Fruit fly (Drosophila melanogaster) whole organism, embryonic: Measurements from ENCODE around the gene sgll.

ENCODE experiments used
- Awh ChIP-seq: fragments of 200-800 bp; sonication (Bioruptor generic); IDR thresholded peaks from 2 replicates; pipeline ENCODE4, ENCODE4 v1.3.6; 2022; ENCODE audit warnings: missing biosample characterization, missing genetic modification characterization
- B-H1 ChIP-seq: fragments of 200-800 bp; sonication (Bioruptor generic); IDR thresholded peaks from 3 replicates; pipeline ENCODE4 v1.3.6; 2022; ENCODE audit warnings: missing biosample characterization, missing genetic modification characterization
- CG10543 ChIP-seq: fragments of 200-800 bp; sonication (Bioruptor generic); optimal IDR thresholded peaks from 3 replicates; lab custom pipeline; 2017; ENCODE audit warnings: missing biosample characterization, mild to moderate bottlenecking, missing genetic modification characterization, moderate library complexity
- CG11504 ChIP-seq: fragments of 200-800 bp; sonication (Bioruptor generic); optimal IDR thresholded peaks from 3 replicates; lab custom pipeline; 2019; ENCODE audit warnings: missing biosample characterization, mild to moderate bottlenecking, missing genetic modification characterization, moderate library complexity
- CG1233 ChIP-seq: fragments of 200-800 bp; sonication (Bioruptor generic); optimal IDR thresholded peaks from 4 replicates; lab custom pipeline; 2018; ENCODE audit warnings: missing biosample characterization, mild to moderate bottlenecking, missing genetic modification characterization
- CG14441 ChIP-seq: fragments of 200-800 bp; sonication (Bioruptor generic); IDR thresholded peaks from 2 replicates; pipeline ENCODE4 v1.3.6; 2022; ENCODE audit warnings: missing biosample characterization, missing genetic modification characterization
- CG15514 ChIP-seq: fragments of 200-800 bp; sonication (Bioruptor generic); optimal IDR thresholded peaks from 3 replicates; lab custom pipeline; 2017; ENCODE audit warnings: missing biosample characterization, missing genetic modification characterization, mild to moderate bottlenecking, moderate library complexity, missing genetic modification reagents
- CG1602 ChIP-seq: fragments of 200-800 bp; sonication (Bioruptor generic); optimal IDR thresholded peaks from 3 replicates; lab custom pipeline; 2016; ENCODE audit warnings: missing biosample characterization, missing genetic modification characterization
- CG18619 ChIP-seq: fragments of 200-800 bp; sonication (Bioruptor generic); optimal IDR thresholded peaks from 3 replicates; lab custom pipeline; 2017; ENCODE audit warnings: missing biosample characterization, mild to moderate bottlenecking, missing genetic modification characterization
- CG32767 ChIP-seq: fragments of 200-800 bp; sonication (Bioruptor generic); IDR thresholded peaks from 2 replicates; pipeline ENCODE4 v1.3.6; 2022; ENCODE audit warnings: missing biosample characterization, missing genetic modification characterization
- CG34224 ChIP-seq: fragments of 200-800 bp; sonication (Bioruptor generic); IDR thresholded peaks from 3 replicates; pipeline ENCODE4 v1.3.6; 2022; ENCODE audit warnings: missing biosample characterization, missing genetic modification characterization; ENCODE audit not compliant: partially characterized antibody
- CG4424 ChIP-seq: fragments of 200-800 bp; sonication (Bioruptor generic); optimal IDR thresholded peaks from 3 replicates; lab custom pipeline; 2016; ENCODE audit warnings: missing biosample characterization, missing genetic modification characterization
- CG6254 ChIP-seq: fragments of 200-800 bp; sonication (Bioruptor generic); optimal IDR thresholded peaks from 3 replicates; lab custom pipeline; 2017; ENCODE audit warnings: mild to moderate bottlenecking, missing biosample characterization, missing genetic modification reagents, missing genetic modification characterization
- CG6765 ChIP-seq: fragments of 200-800 bp; sonication (Bioruptor generic); optimal IDR thresholded peaks from 3 replicates; lab custom pipeline; 2017; ENCODE audit warnings: missing biosample characterization, mild to moderate bottlenecking, missing genetic modification characterization
- CG7745 ChIP-seq: fragments of 200-800 bp; sonication (Bioruptor generic); optimal IDR thresholded peaks from 2 replicates; lab custom pipeline; 2018; ENCODE audit warnings: missing biosample characterization, mild to moderate bottlenecking, missing genetic modification characterization, moderate library complexity
- CG7786 ChIP-seq: fragments of 200-800 bp; sonication (Bioruptor generic); optimal IDR thresholded peaks from 2 replicates; lab custom pipeline; 2016; ENCODE audit warnings: missing biosample characterization, missing genetic modification characterization
- CG9727 ChIP-seq: fragments of 200-800 bp; sonication (Bioruptor generic); optimal IDR thresholded peaks from 3 replicates; lab custom pipeline; 2017; ENCODE audit warnings: missing biosample characterization, mild to moderate bottlenecking, missing genetic modification characterization
- CTCF ChIP-seq: fragments of 200-800 bp; sonication (Bioruptor generic); optimal IDR thresholded peaks from 2 replicates; lab custom pipeline; 2017; ENCODE audit warnings: missing biosample characterization, mild to moderate bottlenecking, missing genetic modification characterization, moderate library complexity
- Dbx ChIP-seq: fragments of 200-800 bp; sonication (Bioruptor generic); IDR thresholded peaks from 3 replicates; pipeline ENCODE4 v1.3.6; 2022; ENCODE audit warnings: missing biosample characterization, missing genetic modification characterization
- Ets65A ChIP-seq: fragments of 200-800 bp; sonication (Bioruptor generic); peaks from one replicate; lab custom pipeline; 2016; ENCODE audit warnings: missing biosample characterization, missing genetic modification characterization
- Hey ChIP-seq: fragments of 200-800 bp; sonication (Bioruptor generic); optimal IDR thresholded peaks from 3 replicates; lab custom pipeline; 2018; ENCODE audit warnings: missing biosample characterization, mild to moderate bottlenecking, missing genetic modification characterization
- NK7.1 ChIP-seq: fragments of 200-800 bp; sonication (Bioruptor generic); optimal IDR thresholded peaks from 3 replicates; lab custom pipeline; 2016; ENCODE audit warnings: missing biosample characterization, missing genetic modification characterization
- Rx ChIP-seq: fragments of 200-800 bp; sonication (Bioruptor generic); IDR thresholded peaks from 2 replicates; pipeline ENCODE4 v1.3.6; 2022; ENCODE audit warnings: missing biosample characterization, missing genetic modification characterization
- al ChIP-seq: fragments of 200-800 bp; sonication (Bioruptor generic); IDR thresholded peaks from 2 replicates; pipeline ENCODE4 v1.3.6; 2022; ENCODE audit warnings: missing biosample characterization, missing genetic modification characterization
- aop ChIP-seq: fragments of 200-800 bp; sonication (Bioruptor generic); IDR thresholded peaks from 2 replicates; pipeline ENCODE4 v1.3.6; 2022; ENCODE audit warnings: missing biosample characterization, missing genetic modification characterization
- gfzf ChIP-seq: fragments of 200-800 bp; sonication (Bioruptor generic); optimal IDR thresholded peaks from 2 replicates; lab custom pipeline; 2016; ENCODE audit warnings: missing biosample characterization, mild to moderate bottlenecking, missing genetic modification characterization, moderate library complexity
- h ChIP-seq: fragments of >200 bp; optimal IDR thresholded peaks from 2 replicates; lab custom pipeline; 2017
- kah ChIP-seq: fragments of 200-800 bp; sonication (Bioruptor generic); optimal IDR thresholded peaks from 2 replicates; lab custom pipeline; 2018; ENCODE audit warnings: missing biosample characterization, mild to moderate bottlenecking, missing genetic modification characterization
- kay ChIP-seq: fragments of 200-800 bp; sonication (Bioruptor generic); optimal IDR thresholded peaks from 2 replicates; lab custom pipeline; 2016; ENCODE audit warnings: missing biosample characterization, missing genetic modification characterization
- mirr ChIP-seq: fragments of 200-800 bp; sonication (Bioruptor generic); optimal IDR thresholded peaks from 3 replicates; lab custom pipeline; 2018; ENCODE audit warnings: missing biosample characterization, mild to moderate bottlenecking, missing genetic modification characterization
- nerfin-1 ChIP-seq: fragments of 200-800 bp; sonication (Bioruptor generic); optimal IDR thresholded peaks from 3 replicates; lab custom pipeline; 2019; ENCODE audit warnings: missing biosample characterization, mild to moderate bottlenecking, missing genetic modification characterization, moderate library complexity
- pzg ChIP-seq: fragments of 200-800 bp; sonication (Bioruptor generic); optimal IDR thresholded peaks from 3 replicates; lab custom pipeline; 2018; ENCODE audit warnings: missing biosample characterization, mild to moderate bottlenecking, missing genetic modification characterization, moderate library complexity
- ranshi ChIP-seq: fragments of 200-800 bp; sonication (Bioruptor generic); IDR thresholded peaks from 2 replicates; pipeline ENCODE4 v1.3.6; 2022; ENCODE audit warnings: missing biosample characterization, missing genetic modification characterization
- run ChIP-seq: fragments of 200-800 bp; sonication (Bioruptor generic); optimal IDR thresholded peaks from 3 replicates; lab custom pipeline; 2018; ENCODE audit warnings: missing biosample characterization, mild to moderate bottlenecking, missing genetic modification characterization
- scrt ChIP-seq: fragments of 200-800 bp; sonication (Bioruptor generic); optimal IDR thresholded peaks from 2 replicates; lab custom pipeline; 2018; ENCODE audit warnings: missing biosample characterization, mild to moderate bottlenecking, missing genetic modification characterization, moderate library complexity
- slbo ChIP-seq: fragments of 200-800 bp; sonication (Bioruptor generic); IDR thresholded peaks from 2 replicates; pipeline ENCODE4 v1.3.6; 2022; ENCODE audit warnings: missing biosample characterization, missing genetic modification characterization
- usp ChIP-seq: fragments of >200 bp; optimal IDR thresholded peaks from 2 replicates; lab custom pipeline; 2017; ENCODE audit warnings: missing biosample characterization, missing genetic modification characterization
- vvl ChIP-seq: fragments of 200-800 bp; sonication (Bioruptor generic); IDR thresholded peaks from 2 replicates; pipeline ENCODE4 v1.3.6; 2022; ENCODE audit warnings: missing biosample characterization, missing genetic modification characterization
- zen2 ChIP-seq: fragments of 200-800 bp; sonication (Bioruptor generic); IDR thresholded peaks from 3 replicates; pipeline ENCODE4 v1.3.6; 2022; ENCODE audit warnings: missing biosample characterization, missing genetic modification characterization; ENCODE audit not compliant: partially characterized antibody

sgll gene

DNA sequence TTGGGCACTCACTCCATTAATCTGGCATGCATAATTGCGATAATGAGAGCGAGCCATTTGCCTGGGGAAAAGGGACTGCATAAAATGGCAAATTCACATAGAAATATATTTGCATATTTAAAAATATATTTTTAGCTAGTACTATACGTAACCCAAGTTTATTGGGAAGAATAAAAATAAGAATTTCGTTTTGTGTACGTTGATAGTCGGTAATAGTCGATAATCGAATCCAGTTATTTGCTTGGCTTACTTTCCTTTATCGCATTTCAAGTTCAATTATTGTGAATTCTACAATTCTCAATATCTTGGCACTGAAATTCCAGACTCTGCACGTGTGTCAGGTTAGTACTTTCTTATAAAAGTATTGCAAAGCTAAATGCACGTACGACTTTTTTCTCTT is 7.6 kb upstream of the sgll start, which contains the start of gene CG3014:
Gene CG3014 (minus strand): TSS at position 101 of the 400 bp plus-strand sequence.
- TF ChIP-seq CG7786 (GFP tag; lab: Kevin White, UChicago) = no peak
- TF ChIP-seq nerfin-1 (tag; lab: Kevin White, UChicago) = no peak
- TF ChIP-seq Dbx = no peak
- TF ChIP-seq CG1233 = no peak
- no peak for TF ChIP-seq NK7.1
- no peak for TF ChIP-seq slbo (GFP tag; lab: Robert Waterston, UW)
- no peak for TF ChIP-seq al (GFP tag; lab: Robert Waterston, UW)
- no peak for TF ChIP-seq ranshi (GFP tag; lab: Robert Waterston, UW)
- no peak for TF ChIP-seq CG7745 (tag; lab: Kevin White, UChicago)
- TF ChIP-seq, all 482 proteins: peak for 0

DNA sequence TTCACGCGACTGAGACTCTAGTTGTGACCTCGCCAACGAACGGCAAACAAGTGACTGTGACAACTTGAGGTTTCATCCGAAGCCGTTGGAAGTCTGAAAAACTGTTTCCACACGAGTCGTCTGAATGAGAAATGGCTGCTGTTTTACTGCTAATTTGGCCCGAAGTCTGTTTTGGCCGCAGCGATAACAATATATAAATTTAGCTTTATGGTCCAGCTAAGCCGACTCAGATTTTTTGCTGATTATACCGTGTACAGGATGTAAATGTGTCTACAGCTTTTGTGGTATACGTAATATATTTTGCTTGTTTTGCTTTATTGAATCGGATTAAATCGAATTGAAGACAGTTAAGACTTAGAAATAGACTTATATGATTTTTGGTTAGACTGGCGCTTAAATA is 6.0 kb upstream of the sgll start, which contains the start of gene CG18268:
Gene CG18268 (minus strand): TSS at position 101 of the 400 bp plus-strand sequence.
- TF ChIP-seq aop (GFP tag; lab: Robert Waterston, UW) = no peak
- no peak for TF ChIP-seq pzg
- TF ChIP-seq h = no peak
- no peak for TF ChIP-seq CG10543 (GFP tag; lab: Kevin White, UChicago)
- no peak for TF ChIP-seq CG9727 (GFP tag; lab: Kevin White, UChicago)
- TF ChIP-seq CG34224 (GFP tag; lab: Robert Waterston, UW) = no peak
- TF ChIP-seq vvl (GFP tag; lab: Robert Waterston, UW) = no peak
- no peak for TF ChIP-seq CTCF (GFP tag; lab: Kevin White, UChicago)
- no peak for TF ChIP-seq CG6254 (GFP tag; lab: Kevin White, UChicago)
- TF ChIP-seq Hey (tag; lab: Kevin White, UChicago) = no peak
- no peak for TF ChIP-seq usp
- TF ChIP-seq kah (GFP tag; lab: Kevin White, UChicago) = no peak
- no peak for TF ChIP-seq CG11504 (tag; lab: Kevin White, UChicago)
- TF ChIP-seq mirr (GFP tag; lab: Kevin White, UChicago) = no peak
- no peak for TF ChIP-seq CG1602 (GFP tag; lab: Kevin White, UChicago)
- TF ChIP-seq slbo (GFP tag; lab: Robert Waterston, UW) = no peak
- TF ChIP-seq Rx (GFP tag; lab: Robert Waterston, UW) = no peak
- TF ChIP-seq kay (GFP tag; lab: Kevin White, UChicago) = no peak
- no peak for TF ChIP-seq scrt (GFP tag; lab: Kevin White, UChicago)

DNA sequence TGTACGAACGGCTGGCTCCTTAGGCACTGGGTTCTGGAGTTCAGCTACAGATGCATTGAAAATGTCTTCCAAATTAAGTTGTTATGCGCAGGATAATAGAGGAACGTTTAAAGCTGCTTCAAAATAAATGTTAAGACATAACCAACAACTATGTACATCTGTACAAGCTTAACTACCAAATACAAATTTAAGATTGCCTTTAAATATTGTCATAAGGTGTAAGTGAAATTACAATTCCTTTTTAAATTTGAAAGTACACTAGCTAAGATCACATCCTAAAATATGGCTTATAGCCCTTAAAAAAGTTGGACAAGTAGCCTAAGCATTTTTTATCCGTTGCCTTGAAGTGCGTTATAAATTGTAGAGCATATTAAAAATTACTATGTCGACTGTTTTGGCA is 1.2 kb downstream of the sgll start, which contains the start of gene CG31473:
Gene CG31473 (plus strand): TSS at position 301 of the 400 bp plus-strand sequence.
- TF ChIP-seq CG4424 (GFP tag; lab: Kevin White, UChicago) = no peak
- TF ChIP-seq run (tag; lab: Kevin White, UChicago) = no peak
- no peak for TF ChIP-seq CG18619 (GFP tag; lab: Kevin White, UChicago)
- no peak for TF ChIP-seq CG14441
- no peak for TF ChIP-seq gfzf
- TF ChIP-seq zen2 (GFP tag; lab: Robert Waterston, UW) = no peak
- no peak for TF ChIP-seq Ets65A (GFP tag; lab: Kevin White, UChicago)
- TF ChIP-seq CG32767 = no peak
- TF ChIP-seq CG6765 = no peak
- no peak for TF ChIP-seq CG15514 (GFP tag; lab: Kevin White, UChicago)
- TF ChIP-seq Awh (GFP tag; lab: Robert Waterston, UW) = no peak
- no peak for TF ChIP-seq B-H1
